Fruit fly (Drosophila melanogaster) whole organism, wandering third instar larva: ENCODE data around the gene Pp2A-29B.
A peak's percentile ranks its signal among the peaks of the same experiment; 100 is the strongest.

Source experiments
- Abd-B ChIP-seq: fragments of >200 bp; optimal IDR thresholded peaks from 2 replicates; lab custom pipeline; 2017; ENCODE audit warnings: missing biosample characterization, missing genetic modification characterization
- CG32264 ChIP-seq: fragments of 200-800 bp; sonication (Bioruptor generic); optimal IDR thresholded peaks from 2 replicates; lab custom pipeline; 2016; ENCODE audit warnings: missing biosample characterization, missing genetic modification characterization
- CG9705 ChIP-seq: fragments of 200-800 bp; sonication (Bioruptor generic); optimal IDR thresholded peaks from 2 replicates; lab custom pipeline; 2018; ENCODE audit warnings: missing biosample characterization, mild to moderate bottlenecking, missing genetic modification characterization
- CrebA ChIP-seq: fragments of 200-800 bp; sonication (Bioruptor generic); optimal IDR thresholded peaks from 2 replicates; lab custom pipeline; 2016; ENCODE audit warnings: missing biosample characterization, mild to moderate bottlenecking, missing genetic modification characterization, borderline replicate concordance
- Dfd ChIP-seq: fragments of >200 bp; optimal IDR thresholded peaks from 2 replicates; lab custom pipeline; 2017; ENCODE audit warnings: missing biosample characterization, missing genetic modification characterization
- Dif ChIP-seq: fragments of 200-275, 200-300 bp; sonication (Bioruptor generic); optimal IDR thresholded peaks from 2 replicates; lab custom pipeline; 2018; ENCODE audit warnings: missing biosample characterization, missing genetic modification characterization; ENCODE audit not compliant: partially characterized antibody
- GATAd ChIP-seq: sonication (Bioruptor generic); optimal IDR thresholded peaks from 2 replicates; lab custom pipeline; 2016; ENCODE audit warnings: missing biosample characterization, missing genetic modification characterization
- HLH106 ChIP-seq: fragments of 200-800 bp; optimal IDR thresholded peaks from 3 replicates; lab custom pipeline; 2019; ENCODE audit warnings: missing biosample characterization, mild to moderate bottlenecking, missing genetic modification characterization, moderate library complexity
- Hnf4 ChIP-seq: fragments of 200-800 bp; sonication (Bioruptor generic); optimal IDR thresholded peaks from 2 replicates; lab custom pipeline; 2016; ENCODE audit warnings: missing biosample characterization, mild to moderate bottlenecking, missing genetic modification characterization
- Hr78 ChIP-seq: fragments of >200 bp; optimal IDR thresholded peaks from 2 replicates; lab custom pipeline; 2017; ENCODE audit warnings: missing biosample characterization, missing genetic modification characterization
- Hr83 ChIP-seq: fragments of 200-300 bp; sonication (Bioruptor generic); optimal IDR thresholded peaks from 2 replicates; lab custom pipeline; 2016; ENCODE audit warnings: missing biosample characterization, mild to moderate bottlenecking, missing genetic modification characterization, moderate library complexity; ENCODE audit not compliant: poor library complexity, severe bottlenecking
- Jra ChIP-seq: sonication (Bioruptor generic); optimal IDR thresholded peaks from 2 replicates; lab custom pipeline; 2016; ENCODE audit warnings: missing biosample characterization, missing genetic modification characterization
- Mio ChIP-seq: sonication (Bioruptor generic); optimal IDR thresholded peaks from 2 replicates; lab custom pipeline; 2016; ENCODE audit warnings: missing biosample characterization, missing genetic modification characterization
- Myc ChIP-seq: fragments of >200 bp; optimal IDR thresholded peaks from 2 replicates; lab custom pipeline; 2017
- N ChIP-seq: fragments of >200 bp; optimal IDR thresholded peaks from 2 replicates; lab custom pipeline; 2018; ENCODE audit warnings: missing biosample characterization, missing external identifiers, missing genetic modification characterization
- OdsH ChIP-seq: fragments of 200-800 bp; sonication (Bioruptor generic); optimal IDR thresholded peaks from 2 replicates; lab custom pipeline; 2016; ENCODE audit warnings: missing biosample characterization, mild to moderate bottlenecking, missing genetic modification characterization
- Rel ChIP-seq, 2 experiments: fragments of 200-800 bp; sonication (Bioruptor generic) in 1 of 2; optimal IDR thresholded peaks; 2 replicates in 1 of 2; 3 replicates in 1 of 2; lab custom pipeline; 2016 to 2019; ENCODE audit warnings: mild to moderate bottlenecking in 2 of 2, missing biosample characterization in 2 of 2, missing genetic modification characterization in 2 of 2, moderate library complexity in 1 of 2
- Sp1 ChIP-seq: fragments of 200-800 bp; sonication (Bioruptor generic); optimal IDR thresholded peaks from 3 replicates; lab custom pipeline; 2019; ENCODE audit warnings: missing biosample characterization, mild to moderate bottlenecking, missing genetic modification characterization, moderate library complexity
- Vsx2 ChIP-seq: fragments of 200-300, 225-300 bp; sonication (Bioruptor generic); optimal IDR thresholded peaks from 2 replicates; lab custom pipeline; 2018; ENCODE audit warnings: missing biosample characterization, missing genetic modification characterization; ENCODE audit not compliant: partially characterized antibody
- br ChIP-seq: fragments of 200-800 bp; sonication (Bioruptor generic); optimal IDR thresholded peaks from 2 replicates; lab custom pipeline; 2016; ENCODE audit warnings: missing biosample characterization, missing genetic modification characterization
- brk ChIP-seq: fragments of 200-800 bp; sonication (Bioruptor generic); optimal IDR thresholded peaks from 2 replicates; lab custom pipeline; 2016; ENCODE audit warnings: missing biosample characterization, mild to moderate bottlenecking, missing genetic modification characterization
- dl ChIP-seq, 2 experiments: fragments of 175-275, 200-275 bp in 1 of 2; fragments of 200-275 bp in 1 of 2; sonication (Bioruptor generic); optimal IDR thresholded peaks; lab custom pipeline; 2018; ENCODE audit warnings: mild to moderate bottlenecking in 2 of 2, missing biosample characterization in 2 of 2, missing genetic modification characterization in 2 of 2, moderate library complexity in 2 of 2; ENCODE audit not compliant: partially characterized antibody in 2 of 2, insufficient read depth in 1 of 2
- dmrt93B ChIP-seq: fragments of 200-800 bp; sonication (Bioruptor generic); optimal IDR thresholded peaks from 2 replicates; lab custom pipeline; 2018; ENCODE audit warnings: missing biosample characterization, mild to moderate bottlenecking, missing genetic modification characterization
- dsf ChIP-seq: sonication (Bioruptor generic); optimal IDR thresholded peaks from 2 replicates; lab custom pipeline; 2016; ENCODE audit warnings: missing biosample characterization, missing genetic modification characterization, borderline replicate concordance
- ey ChIP-seq: fragments of 200-800 bp; sonication (Bioruptor generic); optimal IDR thresholded peaks from 2 replicates; lab custom pipeline; 2016; ENCODE audit warnings: missing biosample characterization, missing genetic modification characterization
- foxo ChIP-seq, 2 experiments: fragments of 200-800 bp; sonication (Bioruptor generic); optimal IDR thresholded peaks; 2 replicates in 1 of 2; 3 replicates in 1 of 2; lab custom pipeline; 2016 to 2017; ENCODE audit warnings: missing biosample characterization in 2 of 2, missing genetic modification characterization in 2 of 2
- fru ChIP-seq: fragments of 200-800 bp; sonication (Bioruptor generic); optimal IDR thresholded peaks from 3 replicates; lab custom pipeline; 2016; ENCODE audit warnings: missing biosample characterization, mild to moderate bottlenecking, missing genetic modification characterization
- h ChIP-seq: fragments of 200-800 bp; sonication (Bioruptor generic); optimal IDR thresholded peaks from 3 replicates; lab custom pipeline; 2016; ENCODE audit warnings: missing biosample characterization, mild to moderate bottlenecking, missing genetic modification characterization
- jim ChIP-seq: fragments of 175-275, 200-325 bp; sonication (Bioruptor generic); optimal IDR thresholded peaks from 2 replicates; lab custom pipeline; 2016; ENCODE audit warnings: missing biosample characterization, mild to moderate bottlenecking, missing genetic modification characterization
- lola ChIP-seq: fragments of >200 bp; optimal IDR thresholded peaks from 2 replicates; lab custom pipeline; 2017; ENCODE audit warnings: missing biosample characterization, missing genetic modification characterization
- pan ChIP-seq: fragments of >200 bp; optimal IDR thresholded peaks from 2 replicates; lab custom pipeline; 2017
- psq ChIP-seq: fragments of 200-800 bp; sonication (Bioruptor generic); optimal IDR thresholded peaks from 3 replicates; lab custom pipeline; 2017; ENCODE audit warnings: missing biosample characterization, mild to moderate bottlenecking, missing genetic modification characterization, moderate library complexity
- rgr ChIP-seq: fragments of 200-800 bp; sonication (Bioruptor generic); optimal IDR thresholded peaks from 3 replicates; lab custom pipeline; 2016; ENCODE audit warnings: missing biosample characterization, mild to moderate bottlenecking, missing genetic modification characterization
- sage ChIP-seq: fragments of 200-800 bp; sonication (Bioruptor generic); optimal IDR thresholded peaks from 2 replicates; lab custom pipeline; 2016; ENCODE audit warnings: missing biosample characterization, mild to moderate bottlenecking, missing genetic modification characterization
- sv ChIP-seq: fragments of 200-800 bp; sonication (Bioruptor generic); optimal IDR thresholded peaks from 3 replicates; lab custom pipeline; 2016; ENCODE audit warnings: missing biosample characterization, missing genetic modification characterization
- tai ChIP-seq: sonication (Bioruptor generic); optimal IDR thresholded peaks from 2 replicates; lab custom pipeline; 2016; ENCODE audit warnings: missing biosample characterization, missing genetic modification characterization
- usp ChIP-seq: fragments of >200 bp; optimal IDR thresholded peaks from 2 replicates; lab custom pipeline; 2017; ENCODE audit warnings: missing biosample characterization, missing genetic modification characterization
- woc ChIP-seq: sonication (Bioruptor generic); optimal IDR thresholded peaks from 2 replicates; lab custom pipeline; 2016; ENCODE audit warnings: missing biosample characterization, mild to moderate bottlenecking, missing genetic modification characterization

Pp2A-29B gene

dm6 chr2L:8381508-8382036 is 15.7 kb downstream of the Pp2A-29B start, which contains the start of gene AlaRS:
Gene AlaRS, minus strand, starts transcription at chr2L:8381764.
- TF ChIP-seq h (GFP tag; lab: Kevin White, UChicago) (peak; percentile 76), Hnf4 (GFP tag; lab: Kevin White, UChicago) (peak; percentile 76), psq (GFP tag; lab: Kevin White, UChicago) (peak; percentile 52), woc (GFP tag; lab: Kevin White, UChicago) (peak; percentile 57), sage (GFP tag; lab: Kevin White, UChicago) (peak; percentile 70), Sp1 (peak; percentile 56), CG9705 (peak; percentile 40), foxo (GFP tag; optimal IDR thresholded peaks at IDR 0.05; lab: Kevin White, UChicago) (peak in 1 of 2 experiments; percentile 66), dsf (GFP tag; lab: Kevin White, UChicago) (peak; percentile 15), ey (GFP tag; lab: Kevin White, UChicago) (peak; percentile 42), sv (peak; percentile 30), HLH106 (tag; lab: Kevin White, UChicago) (peak; percentile 53), jim (GFP tag; lab: Kevin White, UChicago) (no peak), lola (GFP tag; lab: Kevin White, UChicago) (no peak), rgr (GFP tag; lab: Kevin White, UChicago) (peak; percentile 69), OdsH (GFP tag; lab: Kevin White, UChicago) (peak; percentile 57), Dif (GFP tag; lab: Kevin White, UChicago) (no peak), Jra (GFP tag; lab: Kevin White, UChicago) (peak; percentile 31), fru (GFP tag; lab: Kevin White, UChicago) (peak; percentile 63), Rel (GFP tag; optimal IDR thresholded peaks at IDR 0.05; lab: Kevin White, UChicago) (no peak), Rel (tag; optimal IDR thresholded peaks at IDR 0.05; lab: Kevin White, UChicago) (peak; percentile 24), brk (GFP tag; lab: Kevin White, UChicago) (peak; percentile 65), tai (GFP tag; lab: Kevin White, UChicago) (no peak), dmrt93B (GFP tag; lab: Kevin White, UChicago) (no peak), br (GFP tag; lab: Kevin White, UChicago) (peak; percentile 42)

- TF ChIP-seq Dif (GFP tag; lab: Kevin White, UChicago) (no peak), HLH106 (tag; lab: Kevin White, UChicago) (peak; percentile 68), OdsH (GFP tag; lab: Kevin White, UChicago) (peak; percentile 74), sage (GFP tag; lab: Kevin White, UChicago) (peak; percentile 46), N (no peak), Hnf4 (GFP tag; lab: Kevin White, UChicago) (peak; percentile 92), lola (GFP tag; lab: Kevin White, UChicago) (no peak), Vsx2 (GFP tag; lab: Kevin White, UChicago) (no peak), CrebA (GFP tag; lab: Kevin White, UChicago) (no peak), dl (GFP tag; optimal IDR thresholded peaks at IDR 0.05; lab: Kevin White, UChicago; ENCODE audit: insufficient read depth in 1 of 2, partially characterized antibody in 2 of 2) (no peak), CG32264 (GFP tag; lab: Kevin White, UChicago) (peak; percentile 49), fru (GFP tag; lab: Kevin White, UChicago) (peak; percentile 90), Jra (GFP tag; lab: Kevin White, UChicago) (peak; percentile 83), usp (GFP tag; lab: Kevin White, UChicago) (no peak), woc (GFP tag; lab: Kevin White, UChicago) (peak; percentile 45), Sp1 (peak; percentile 64), pan (no peak), GATAd (no peak), Myc (lab: Kevin White, UChicago) (peak; percentile 46), tai (GFP tag; lab: Kevin White, UChicago) (no peak), foxo (GFP tag; optimal IDR thresholded peaks at IDR 0.05; lab: Kevin White, UChicago) (peak; percentile 24 to 88), CG9705 (peak; percentile 37), Mio (GFP tag; lab: Kevin White, UChicago) (peak; percentile 23), Dfd (no peak), dmrt93B (GFP tag; lab: Kevin White, UChicago) (peak; percentile 26), Hr83 (peak; percentile 94), h (GFP tag; lab: Kevin White, UChicago) (peak; percentile 87), brk (GFP tag; lab: Kevin White, UChicago) (peak; percentile 84), sv (peak; percentile 71), Rel (GFP tag; optimal IDR thresholded peaks at IDR 0.05; lab: Kevin White, UChicago) (no peak), Rel (tag; optimal IDR thresholded peaks at IDR 0.05; lab: Kevin White, UChicago) (peak; percentile 76), ey (GFP tag; lab: Kevin White, UChicago) (peak; percentile 73), dsf (GFP tag; lab: Kevin White, UChicago) (peak; percentile 30), rgr (GFP tag; lab: Kevin White, UChicago) (peak; percentile 90), br (GFP tag; lab: Kevin White, UChicago) (peak; percentile 85), Abd-B (GFP tag; lab: Kevin White, UChicago) (no peak), jim (GFP tag; lab: Kevin White, UChicago) (peak; percentile 36), psq (GFP tag; lab: Kevin White, UChicago) (peak; percentile 70), Hr78 (GFP tag; lab: Kevin White, UChicago) (no peak)
- TF ChIP-seq, all 38 proteins: peak for 25
Observed at dm6 chr2L:8382646-8383045, 16.8 kb downstream of the Pp2A-29B start, which contains the start of the genes CG13392 and Rcd4. Gene CG13392, minus strand, starts transcription at chr2L:8382807. Gene Rcd4, plus strand, starts transcription at chr2L:8382861.
